Fruit fly (Drosophila melanogaster) whole organism, embryonic: Measurements from ENCODE around the gene Cyp4g15.

Experiments
- Adf1 ChIP-seq: fragments of 200-800 bp; sonication (Bioruptor generic); IDR thresholded peaks from 2 replicates; pipeline ENCODE4 v1.3.6; 2022; ENCODE audit warnings: missing biosample characterization, missing genetic modification characterization
- Blimp-1 ChIP-seq: fragments of 200-800 bp; sonication (Bioruptor generic); optimal IDR thresholded peaks from 3 replicates; lab custom pipeline; 2018; ENCODE audit warnings: missing biosample characterization, missing genetic modification characterization, mild to moderate bottlenecking, moderate library complexity, missing genetic modification reagents
- CG11560 ChIP-seq: fragments of 200-800 bp; sonication (Bioruptor generic); IDR thresholded peaks from 3 replicates; pipeline ENCODE4 v1.3.6; 2022; ENCODE audit warnings: missing biosample characterization, missing genetic modification characterization
- CG12659 ChIP-seq: fragments of 200-800 bp; sonication (Bioruptor generic); optimal IDR thresholded peaks from 3 replicates; lab custom pipeline; 2017; ENCODE audit warnings: mild to moderate bottlenecking, missing biosample characterization, missing genetic modification reagents, missing genetic modification characterization
- CG13287 ChIP-seq: fragments of 200-800 bp; sonication (Bioruptor generic); IDR thresholded peaks from 2 replicates; pipeline ENCODE4 v1.3.6; 2022; ENCODE audit warnings: missing biosample characterization, missing genetic modification characterization; ENCODE audit not compliant: partially characterized antibody
- CG14014 ChIP-seq: fragments of 200-800 bp; sonication (Bioruptor generic); IDR thresholded peaks from 2 replicates; pipeline ENCODE4 v1.3.6; 2022; ENCODE audit warnings: missing biosample characterization, missing genetic modification characterization
- CG14965 ChIP-seq: fragments of 200-800 bp; sonication (Bioruptor generic); optimal IDR thresholded peaks from 2 replicates; lab custom pipeline; 2016; ENCODE audit warnings: missing biosample characterization, missing genetic modification characterization, borderline replicate concordance
- CG15479 ChIP-seq: fragments of 200-800 bp; sonication (Bioruptor generic); optimal IDR thresholded peaks from 3 replicates; lab custom pipeline; 2019; ENCODE audit warnings: missing biosample characterization, mild to moderate bottlenecking, missing genetic modification characterization, moderate library complexity
- CG1603 ChIP-seq: fragments of 200-800 bp; sonication (Bioruptor generic); optimal IDR thresholded peaks from 2 replicates; lab custom pipeline; 2019; ENCODE audit warnings: missing biosample characterization, mild to moderate bottlenecking, missing genetic modification characterization, moderate library complexity
- CG17361 ChIP-seq: fragments of 200-800 bp; sonication (Bioruptor generic); IDR thresholded peaks from 3 replicates; pipeline ENCODE4 v1.3.6; 2022; ENCODE audit warnings: missing biosample characterization, missing genetic modification characterization
- CG17385 ChIP-seq: fragments of 200-800 bp; sonication (Bioruptor generic); optimal IDR thresholded peaks from 3 replicates; lab custom pipeline; 2018; ENCODE audit warnings: missing biosample characterization, mild to moderate bottlenecking, missing genetic modification characterization
- CG17802 ChIP-seq: fragments of 200-800 bp; sonication (Bioruptor generic); optimal IDR thresholded peaks from 2 replicates; lab custom pipeline; 2018; ENCODE audit warnings: missing biosample characterization, mild to moderate bottlenecking, missing genetic modification characterization, moderate library complexity
- CG18619 ChIP-seq: fragments of 200-800 bp; sonication (Bioruptor generic); optimal IDR thresholded peaks from 3 replicates; lab custom pipeline; 2017; ENCODE audit warnings: missing biosample characterization, mild to moderate bottlenecking, missing genetic modification characterization
- CG18764 ChIP-seq: fragments of 200-800 bp; sonication (Bioruptor generic); optimal IDR thresholded peaks from 3 replicates; lab custom pipeline; 2016; ENCODE audit warnings: missing biosample characterization, missing genetic modification characterization
- CG2712 ChIP-seq: fragments of 200-800 bp; optimal IDR thresholded peaks from 3 replicates; lab custom pipeline; 2019; ENCODE audit warnings: missing biosample characterization, mild to moderate bottlenecking, missing genetic modification characterization, moderate library complexity
- CG3838 ChIP-seq: fragments of 200-800 bp; sonication (Bioruptor generic); optimal IDR thresholded peaks from 3 replicates; lab custom pipeline; 2016; ENCODE audit warnings: missing biosample characterization, missing genetic modification characterization
- CG4404 ChIP-seq: fragments of 200-800 bp; sonication (Bioruptor generic); IDR thresholded peaks from 2 replicates; pipeline ENCODE4 v1.3.6; 2022; ENCODE audit warnings: missing biosample characterization, missing genetic modification characterization
- CG6254 ChIP-seq: fragments of 200-800 bp; sonication (Bioruptor generic); optimal IDR thresholded peaks from 3 replicates; lab custom pipeline; 2017; ENCODE audit warnings: mild to moderate bottlenecking, missing biosample characterization, missing genetic modification reagents, missing genetic modification characterization
- CG6272 ChIP-seq: fragments of 200-800 bp; sonication (Bioruptor generic); IDR thresholded peaks from 2 replicates; pipeline ENCODE4 v1.3.6; 2022; ENCODE audit warnings: missing biosample characterization, missing genetic modification characterization
- CG6683 ChIP-seq: fragments of 200-800 bp; sonication (Bioruptor generic); optimal IDR thresholded peaks from 2 replicates; lab custom pipeline; 2017; ENCODE audit warnings: missing biosample characterization, mild to moderate bottlenecking, missing genetic modification characterization, missing genetic modification reagents
- CG7745 ChIP-seq: fragments of 200-800 bp; sonication (Bioruptor generic); optimal IDR thresholded peaks from 2 replicates; lab custom pipeline; 2018; ENCODE audit warnings: missing biosample characterization, mild to moderate bottlenecking, missing genetic modification characterization, moderate library complexity
- CG7786 ChIP-seq: fragments of 200-800 bp; sonication (Bioruptor generic); optimal IDR thresholded peaks from 2 replicates; lab custom pipeline; 2016; ENCODE audit warnings: missing biosample characterization, missing genetic modification characterization
- CG8359 ChIP-seq: fragments of 200-800 bp; sonication (Bioruptor generic); optimal IDR thresholded peaks from 2 replicates; lab custom pipeline; 2017; ENCODE audit warnings: missing biosample characterization, mild to moderate bottlenecking, missing genetic modification characterization, borderline replicate concordance
- CG8765 ChIP-seq: fragments of 200-800 bp; sonication (Bioruptor generic); IDR thresholded peaks from 2 replicates; pipeline ENCODE4 v1.3.6; 2022; ENCODE audit warnings: missing biosample characterization, missing genetic modification characterization
- E2f1 ChIP-seq: fragments of 200-800 bp; sonication (Bioruptor generic); IDR thresholded peaks from 2 replicates; pipeline ENCODE4 v1.3.6; 2022; ENCODE audit warnings: missing biosample characterization, missing genetic modification characterization
- H15 ChIP-seq: fragments of 200-800 bp; sonication (Bioruptor generic); IDR thresholded peaks from 3 replicates; pipeline ENCODE4 v1.3.6; 2022; ENCODE audit warnings: missing biosample characterization, missing genetic modification characterization
- Hmx ChIP-seq: fragments of 200-800 bp; sonication (Bioruptor generic); optimal IDR thresholded peaks from 2 replicates; lab custom pipeline; 2016; ENCODE audit warnings: missing biosample characterization, missing genetic modification characterization
- Hr3 ChIP-seq: fragments of 200-800 bp; sonication (Bioruptor generic); optimal IDR thresholded peaks from 3 replicates; lab custom pipeline; 2016; ENCODE audit warnings: missing biosample characterization, missing genetic modification characterization
- Hr51 ChIP-seq, 2 experiments: fragments of 200-800 bp; sonication (Bioruptor generic); optimal IDR thresholded peaks; 2 replicates in 1 of 2; 3 replicates in 1 of 2; lab custom pipeline; 2016 to 2018; ENCODE audit warnings: missing biosample characterization in 2 of 2, missing genetic modification characterization in 2 of 2, mild to moderate bottlenecking in 1 of 2, moderate library complexity in 1 of 2
- Lim3 ChIP-seq: fragments of 200-800 bp; sonication (Bioruptor generic); IDR thresholded peaks from 2 replicates; pipeline ENCODE4 v1.3.6; 2022; ENCODE audit warnings: missing biosample characterization, missing genetic modification characterization
- MESR4 ChIP-seq: fragments of 200-800 bp; sonication (Bioruptor generic); optimal IDR thresholded peaks from 2 replicates; lab custom pipeline; 2018; ENCODE audit warnings: missing biosample characterization, mild to moderate bottlenecking, missing genetic modification characterization, moderate library complexity
- NK7.1 ChIP-seq: fragments of 200-800 bp; sonication (Bioruptor generic); optimal IDR thresholded peaks from 3 replicates; lab custom pipeline; 2016; ENCODE audit warnings: missing biosample characterization, missing genetic modification characterization
- Oli ChIP-seq: fragments of 200-800 bp; sonication (Bioruptor generic); optimal IDR thresholded peaks from 2 replicates; lab custom pipeline; 2018; ENCODE audit warnings: missing biosample characterization, mild to moderate bottlenecking, missing genetic modification characterization, moderate library complexity
- Ptx1 ChIP-seq: fragments of 200-800 bp; sonication (Bioruptor generic); IDR thresholded peaks from 2 replicates; pipeline ENCODE4 v1.3.6; 2022; ENCODE audit warnings: missing biosample characterization, missing genetic modification characterization
- Rx ChIP-seq: fragments of 200-800 bp; sonication (Bioruptor generic); IDR thresholded peaks from 2 replicates; pipeline ENCODE4 v1.3.6; 2022; ENCODE audit warnings: missing biosample characterization, missing genetic modification characterization
- Xbp1 ChIP-seq: fragments of 200-800 bp; sonication (Bioruptor generic); optimal IDR thresholded peaks from 3 replicates; lab custom pipeline; 2016; ENCODE audit warnings: missing biosample characterization, mild to moderate bottlenecking, missing genetic modification characterization
- YL-1 ChIP-seq: fragments of 200-800 bp; sonication (Bioruptor generic); optimal IDR thresholded peaks from 3 replicates; lab custom pipeline; 2017; ENCODE audit warnings: missing biosample characterization, mild to moderate bottlenecking, missing genetic modification characterization
- az2 ChIP-seq: fragments of 200-800 bp; sonication (Bioruptor generic); optimal IDR thresholded peaks from 3 replicates; lab custom pipeline; 2016; ENCODE audit warnings: missing biosample characterization, missing genetic modification characterization
- btn ChIP-seq: fragments of 200-800 bp; sonication (Bioruptor generic); optimal IDR thresholded peaks from 2 replicates; lab custom pipeline; 2016; ENCODE audit warnings: missing biosample characterization, missing genetic modification characterization
- crc ChIP-seq: fragments of 200-800 bp; sonication (Bioruptor generic); optimal IDR thresholded peaks from 2 replicates; lab custom pipeline; 2016; ENCODE audit warnings: missing biosample characterization, missing genetic modification characterization
- dati ChIP-seq: fragments of 200-800 bp; sonication (Bioruptor generic); IDR thresholded peaks from 2 replicates; pipeline ENCODE4 v1.3.6; 2022; ENCODE audit warnings: missing biosample characterization, missing genetic modification characterization
- dysf ChIP-seq: fragments of 200-800 bp; sonication (Bioruptor generic); IDR thresholded peaks from 3 replicates; pipeline ENCODE4 v1.3.6; 2022; ENCODE audit warnings: missing biosample characterization, missing genetic modification characterization
- ewg ChIP-seq: fragments of 200-800 bp; sonication (Bioruptor generic); optimal IDR thresholded peaks from 3 replicates; lab custom pipeline; 2017; ENCODE audit warnings: mild to moderate bottlenecking, missing biosample characterization, missing genetic modification reagents, missing genetic modification characterization
- fd102C ChIP-seq: fragments of 200-800 bp; sonication (Bioruptor generic); optimal IDR thresholded peaks from 2 replicates; lab custom pipeline; 2018; ENCODE audit warnings: missing biosample characterization, mild to moderate bottlenecking, missing genetic modification characterization, moderate library complexity
- grau ChIP-seq: fragments of 200-800 bp; optimal IDR thresholded peaks from 3 replicates; lab custom pipeline; 2019; ENCODE audit warnings: missing biosample characterization, mild to moderate bottlenecking, missing genetic modification characterization, moderate library complexity
- gt ChIP-seq: fragments of 200-800 bp; sonication (Bioruptor generic); IDR thresholded peaks from 2 replicates; pipeline ENCODE4 v1.3.6; 2022; ENCODE audit warnings: missing biosample characterization, missing genetic modification characterization
- insv ChIP-seq, 2 experiments: fragments of 200-800 bp; sonication (Bioruptor generic); optimal IDR thresholded peaks; 3 replicates each; lab custom pipeline; 2016 to 2018; ENCODE audit warnings: missing biosample characterization in 2 of 2, missing genetic modification characterization in 2 of 2
- lilli ChIP-seq: fragments of 200-800 bp; sonication (Bioruptor generic); optimal IDR thresholded peaks from 3 replicates; lab custom pipeline; 2016; ENCODE audit warnings: missing biosample characterization, missing genetic modification characterization
- pho ChIP-seq: fragments of 200-800 bp; sonication (Bioruptor generic); optimal IDR thresholded peaks from 2 replicates; lab custom pipeline; 2016; ENCODE audit warnings: missing biosample characterization, missing genetic modification characterization
- rib ChIP-seq: fragments of 200-800 bp; sonication (Bioruptor generic); IDR thresholded peaks from 2 replicates; pipeline ENCODE4 v1.3.6; 2022; ENCODE audit warnings: missing biosample characterization, missing genetic modification characterization
- slbo ChIP-seq: fragments of 200-800 bp; sonication (Bioruptor generic); IDR thresholded peaks from 2 replicates; pipeline ENCODE4 v1.3.6; 2022; ENCODE audit warnings: missing biosample characterization, missing genetic modification characterization

The Cyp4g15 gene

DNA sequence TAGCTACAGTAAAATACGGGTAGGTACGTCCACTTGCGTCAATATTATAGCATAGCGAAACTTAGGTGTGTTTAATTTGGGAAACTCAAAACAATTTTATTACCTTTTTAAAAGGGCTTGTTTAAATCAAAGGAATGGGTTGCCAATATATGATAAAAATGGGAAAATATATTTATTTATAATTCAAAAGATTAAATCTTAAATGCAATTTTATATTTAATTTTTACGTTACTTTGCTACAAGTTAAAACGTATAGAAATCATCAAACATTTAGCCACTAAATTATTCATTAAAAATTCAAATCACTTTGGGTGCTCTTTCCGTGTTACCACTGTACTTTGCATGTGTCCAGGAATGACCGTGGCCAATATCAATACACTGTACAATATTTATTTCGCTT, 35.9 kb upstream of the Cyp4g15 start (continued):
- TF ChIP-seq CG17361 (GFP tag; lab: Robert Waterston, UW) = peak; percentile 48; the same call in 1 of the 3 replicates
- no peak for TF ChIP-seq CG3838 (GFP tag; lab: Kevin White, UChicago)
- peak; percentile 40 for TF ChIP-seq CG12659
- TF ChIP-seq pho (GFP tag; lab: Kevin White, UChicago) = no peak
- TF ChIP-seq CG8359 (GFP tag; lab: Kevin White, UChicago) = no peak
- peak in 1 of 2 experiments; percentile 60 for TF ChIP-seq Hr51 (GFP tag; optimal IDR thresholded peaks at IDR 0.05; lab: Kevin White, UChicago)
- TF ChIP-seq btn (GFP tag; lab: Kevin White, UChicago) = no peak
- no peak for TF ChIP-seq CG1603 (tag; lab: Kevin White, UChicago)
- no peak for TF ChIP-seq az2
- TF ChIP-seq NK7.1 (GFP tag; lab: Kevin White, UChicago) = no peak
- TF ChIP-seq lilli (GFP tag; lab: Kevin White, UChicago) = peak; percentile 19
- TF ChIP-seq grau (tag; lab: Kevin White, UChicago) = peak; percentile 85
- no peak for TF ChIP-seq H15 (GFP tag; lab: Robert Waterston, UW)
- no peak for TF ChIP-seq CG6254
- no peak for TF ChIP-seq E2f1 (GFP tag; lab: Robert Waterston, UW)
- TF ChIP-seq dati (GFP tag; lab: Robert Waterston, UW) = no peak
- TF ChIP-seq Oli (tag; lab: Kevin White, UChicago) = peak; percentile 56
- TF ChIP-seq insv (GFP tag; optimal IDR thresholded peaks at IDR 0.05; lab: Kevin White, UChicago) = no peak
- TF ChIP-seq CG17385 (GFP tag; lab: Kevin White, UChicago) = peak; percentile 47
- TF ChIP-seq ewg (GFP tag; lab: Kevin White, UChicago) = no peak
- TF ChIP-seq Adf1 (GFP tag; lab: Robert Waterston, UW) = no peak
- no peak for TF ChIP-seq gt
- no peak for TF ChIP-seq MESR4 (GFP tag; lab: Kevin White, UChicago)
- TF ChIP-seq Xbp1 (GFP tag; lab: Kevin White, UChicago) = no peak
- TF ChIP-seq CG2712 (tag; lab: Kevin White, UChicago) = peak; percentile 29
- no peak for TF ChIP-seq CG6272 (GFP tag; lab: Robert Waterston, UW)
- TF ChIP-seq fd102C (GFP tag; lab: Kevin White, UChicago) = no peak
- peak; percentile 28; the same call in 1 of the 2 replicates for TF ChIP-seq slbo (GFP tag; lab: Robert Waterston, UW)
- no peak for TF ChIP-seq Hmx (GFP tag; lab: Kevin White, UChicago)
- no peak for TF ChIP-seq CG7786 (GFP tag; lab: Kevin White, UChicago)
- TF ChIP-seq CG18764 = no peak
- peak; percentile 55; the same call in 2 of the 3 replicates for TF ChIP-seq dysf (GFP tag; lab: Robert Waterston, UW)
- TF ChIP-seq Ptx1 = peak; percentile 40; the same call in 1 of the 2 replicates
- no peak for TF ChIP-seq rib (GFP tag; lab: Robert Waterston, UW)
- no peak for TF ChIP-seq CG4404 (GFP tag; lab: Robert Waterston, UW)
- TF ChIP-seq CG13287 (GFP tag; lab: Robert Waterston, UW) = no peak
- no peak for TF ChIP-seq CG11560 (tag; lab: Robert Waterston, UW)
- TF ChIP-seq CG6683 = no peak
- TF ChIP-seq YL-1 (GFP tag; lab: Kevin White, UChicago) = no peak
- no peak for TF ChIP-seq CG7745
- TF ChIP-seq CG15479 (GFP tag; lab: Kevin White, UChicago) = no peak
- peak; percentile 15 for TF ChIP-seq Hr3
- TF ChIP-seq crc = no peak
- TF ChIP-seq CG17802 (tag; lab: Kevin White, UChicago) = no peak
- no peak for TF ChIP-seq Rx
- peak; percentile 8 for TF ChIP-seq Blimp-1 (GFP tag; lab: Kevin White, UChicago)
- peak; percentile 14 for TF ChIP-seq CG18619 (GFP tag; lab: Kevin White, UChicago)
- TF ChIP-seq CG14014 (GFP tag; lab: Robert Waterston, UW) = no peak; the same call in 1 of the 2 replicates
- no peak for TF ChIP-seq CG14965
- TF ChIP-seq CG8765 (GFP tag; lab: Robert Waterston, UW) = no peak
- TF ChIP-seq Lim3 (GFP tag; lab: Robert Waterston, UW) = no peak
